Fruit fly (Drosophila melanogaster): ENCODE measurements around the gene CG10011.
A peak's percentile ranks its signal among the peaks of the same experiment; 100 is the strongest.

Gene CG10011

dm6 chr3R:28634981-28635930 lies at the start of gene CG10011:
CG10011 (minus strand) TSS chr3R:28635099.
- TF ChIP-seq foxo (GFP tag; optimal IDR thresholded peaks at IDR 0.05) (peak in 1 of 2 experiments; percentile 6), psq (GFP tag; optimal IDR thresholded peaks at IDR 0.05) (peak; percentile 77), Rel (GFP tag; optimal IDR thresholded peaks at IDR 0.05) (no peak), Rel (tag; optimal IDR thresholded peaks at IDR 0.05) (peak; percentile 99), jim (GFP tag; optimal IDR thresholded peaks at IDR 0.05) (no peak), Myc (optimal IDR thresholded peaks at IDR 0.05) (peak; percentile 24), Abd-B (GFP tag; optimal IDR thresholded peaks at IDR 0.05) (no peak), Jra (GFP tag; optimal IDR thresholded peaks at IDR 0.05) (no peak), h (GFP tag; optimal IDR thresholded peaks at IDR 0.05) (peak; percentile 11), rgr (GFP tag; optimal IDR thresholded peaks at IDR 0.05) (peak; percentile 13)

dm6 chr3R:28681834-28682464 lies 47.0 kb upstream of the CG10011 start:
- TF ChIP-seq fru (GFP tag; optimal IDR thresholded peaks at IDR 0.05) (peak; percentile 23), woc (GFP tag; optimal IDR thresholded peaks at IDR 0.05) (no peak), Dif (GFP tag; optimal IDR thresholded peaks at IDR 0.05; ENCODE audit: partially characterized antibody) (peak; percentile 19), Rel (GFP tag; optimal IDR thresholded peaks at IDR 0.05) (no peak), Rel (tag; optimal IDR thresholded peaks at IDR 0.05) (peak; percentile 97)

dm6 chr3R:28679583-28679982 lies 44.7 kb upstream of the CG10011 start:
- TF ChIP-seq brk (GFP tag; optimal IDR thresholded peaks at IDR 0.05) = no peak

- TF ChIP-seq Dif (GFP tag; optimal IDR thresholded peaks at IDR 0.05; ENCODE audit: partially characterized antibody) (peak; percentile 75), HLH106 (tag; optimal IDR thresholded peaks at IDR 0.05) (peak; percentile 22), OdsH (GFP tag; optimal IDR thresholded peaks at IDR 0.05) (no peak), Sp1 (GFP tag; optimal IDR thresholded peaks at IDR 0.05) (peak; percentile 5), lola (GFP tag; optimal IDR thresholded peaks at IDR 0.05) (no peak), Vsx2 (GFP tag; optimal IDR thresholded peaks at IDR 0.05; ENCODE audit: partially characterized antibody) (peak; percentile 36), sage (GFP tag; optimal IDR thresholded peaks at IDR 0.05) (peak; percentile 17), jim (GFP tag; optimal IDR thresholded peaks at IDR 0.05) (no peak), Hr83 (GFP tag; optimal IDR thresholded peaks at IDR 0.05; ENCODE audit: poor library complexity, severe bottlenecking) (no peak), dl (GFP tag; optimal IDR thresholded peaks at IDR 0.05; ENCODE audit: insufficient read depth in 1 of 2, partially characterized antibody in 2 of 2) (peak in 1 of 2 experiments; percentile 17), woc (GFP tag; optimal IDR thresholded peaks at IDR 0.05) (no peak), brk (GFP tag; optimal IDR thresholded peaks at IDR 0.05) (peak; percentile 54)
These were observed 42.7 kb upstream of the CG10011 start for dm6 chr3R:28677527-28678134.

dm6 chr3R:28676870-28677526 lies 42.1 kb upstream of the CG10011 start:
- TF ChIP-seq Dfd (GFP tag; optimal IDR thresholded peaks at IDR 0.05) (no peak), N (GFP tag; optimal IDR thresholded peaks at IDR 0.05) (no peak), sv (GFP tag; optimal IDR thresholded peaks at IDR 0.05) (peak; percentile 56), dsf (GFP tag; optimal IDR thresholded peaks at IDR 0.05; ENCODE audit: borderline replicate concordance) (no peak)
